Comparison of ENCODE assay signal across 5 worm cellular contexts in genomic region chrIII:5642692-5643091, ce11.
TF ChIP-seq lines count a peak whose summit lies in the region.

No protein-coding gene starts in this region.

TF ChIP-seq in whole organism, L1 larva, 84 proteins besides CTCF, POLR2A, EP300 and RAD21:
- TF ChIP-seq zip-4 (GFP tag; optimal IDR thresholded peaks at IDR 0.05; lab: Kevin White, UChicago) (no peak), egl-13 (tag; optimal IDR thresholded peaks at IDR 0.05; lab: Kevin White, UChicago) (no peak), efl-1 (optimal IDR thresholded peaks at IDR 0.05; lab: Kevin White, UChicago) (no peak), efl-1 (GFP tag; optimal IDR thresholded peaks at IDR 0.05 in 1 of 2; lab: Kevin White, UChicago) (peak in 1 of 2 experiments; percentile 49), lin-14 (GFP tag; optimal IDR thresholded peaks at IDR 0.05; lab: Kevin White, UChicago) (peak; percentile 5), ceh-8 (GFP tag; optimal IDR thresholded peaks at IDR 0.05; lab: Kevin White, UChicago) (peak; percentile 2), nhr-71 (tag; optimal IDR thresholded peaks at IDR 0.05; lab: Kevin White, UChicago) (peak; percentile 21), aly-2 (tag; optimal IDR thresholded peaks at IDR 0.05; lab: Kevin White, UChicago) (no peak), dsc-1 (tag; optimal IDR thresholded peaks at IDR 0.05; lab: Kevin White, UChicago) (peak; percentile 19), swsn-7 (tag; optimal IDR thresholded peaks at IDR 0.05; lab: Kevin White, UChicago) (no peak), nhr-85 (tag; lab: Kevin White, UChicago) (peak; percentile 46), fkh-8 (tag; optimal IDR thresholded peaks at IDR 0.05; lab: Kevin White, UChicago) (peak; percentile 56), dpl-1 (GFP tag; optimal IDR thresholded peaks at IDR 0.05; lab: Kevin White, UChicago) (no peak)

TF ChIP-seq in whole organism, L2 larva, 48 proteins besides CTCF, POLR2A, EP300 and RAD21:
- TF ChIP-seq C34F6.9 (tag; optimal IDR thresholded peaks at IDR 0.05; lab: Kevin White, UChicago), result peak; percentile 30
- no peak for TF ChIP-seq mab-5 (tag; optimal IDR thresholded peaks at IDR 0.05; lab: Kevin White, UChicago)
- peak; percentile 5 for TF ChIP-seq lin-11 (tag; optimal IDR thresholded peaks at IDR 0.05; lab: Kevin White, UChicago)

TF ChIP-seq in whole organism, L4 larva, 104 proteins besides CTCF, POLR2A, EP300 and RAD21:
- peak; percentile 45 for TF ChIP-seq hlh-30 (tag; optimal IDR thresholded peaks at IDR 0.05; lab: Kevin White, UChicago; ENCODE audit: insufficient read depth)
- TF ChIP-seq rbr-2 (tag; optimal IDR thresholded peaks at IDR 0.05; lab: Kevin White, UChicago), result no peak
- no peak for TF ChIP-seq daf-16 (GFP tag; optimal IDR thresholded peaks at IDR 0.05; lab: Kevin White, UChicago)
- TF ChIP-seq daf-16 (tag; optimal IDR thresholded peaks at IDR 0.05; lab: Kevin White, UChicago), result no peak
- peak in 1 of 2 experiments; percentile 70 for TF ChIP-seq unc-62 (GFP tag; optimal IDR thresholded peaks at IDR 0.05 in 1 of 2; lab: Kevin White, UChicago)
- no peak for TF ChIP-seq unc-62 (tag; optimal IDR thresholded peaks at IDR 0.05; lab: Kevin White, UChicago)

TF ChIP-seq in whole organism, late embryonic, 69 proteins besides CTCF, POLR2A, EP300 and RAD21:
- TF ChIP-seq ceh-14 (tag; optimal IDR thresholded peaks at IDR 0.05; lab: Kevin White, UChicago) (peak; percentile 69), fkh-6 (tag; optimal IDR thresholded peaks at IDR 0.05; lab: Kevin White, UChicago) (no peak), hlh-30 (tag; optimal IDR thresholded peaks at IDR 0.05; lab: Kevin White, UChicago; ENCODE audit: insufficient read depth) (peak; percentile 51)

TF ChIP-seq in whole organism, mixed stage, embryonic, 35 proteins besides CTCF, POLR2A, EP300 and RAD21:
- no peak for TF ChIP-seq pha-4 (tag; optimal IDR thresholded peaks at IDR 0.05; lab: Kevin White, UChicago)
- TF ChIP-seq tbx-8 (GFP tag; optimal IDR thresholded peaks at IDR 0.05; lab: Kevin White, UChicago), result no peak
- TF ChIP-seq unc-120 (tag; optimal IDR thresholded peaks at IDR 0.05; lab: Kevin White, UChicago; ENCODE audit: poor library complexity, severe bottlenecking), result peak; percentile 2
